Worm (Caenorhabditis elegans): ENCODE results near the gene C16C8.12.
"Not testable (repeated sequence)": the region's sequence is repeated elsewhere in the genome, so short reads cannot be mapped to it uniquely, and the experiment has no call there.

- not testable (repeated sequence) for TF ChIP-seq ztf-11, nhr-28 (tag; optimal IDR thresholded peaks at IDR 0.05)
These were observed 38.3 kb downstream of the C16C8.12 start, which contains the start of gene fbxb-112 for ce11 chrII:3490797-3491196.

Data from whole organism, mixed stage, embryonic.